Worm (Caenorhabditis elegans) whole organism, L4 larva: ENCODE measurements around the gene K06H7.8.

Experiments used
- F10B5.3 ChIP-seq: sonication (generic microtip); optimal IDR thresholded peaks from 2 replicates; lab custom pipeline; 2016; ENCODE audit warnings: mild to moderate bottlenecking, missing genetic modification characterization, missing compliant biosample characterization
- F44E2.7 ChIP-seq: fragments of 200-800 bp; sonication (Bioruptor generic); IDR thresholded peaks from 2 replicates; pipeline ENCODE4 v2.1.2; 2022; ENCODE audit warnings: missing genetic modification characterization, missing compliant biosample characterization
- F49E8.2 ChIP-seq: sonication (generic microtip); optimal IDR thresholded peaks from 2 replicates; lab custom pipeline; 2016; ENCODE audit warnings: missing compliant biosample characterization, mild to moderate bottlenecking, missing genetic modification characterization, borderline replicate concordance
- T20F7.1 ChIP-seq: fragments of 200-800 bp; sonication (Bioruptor generic); optimal IDR thresholded peaks from 2 replicates; lab custom pipeline; 2018; ENCODE audit warnings: mild to moderate bottlenecking, missing genetic modification characterization, missing compliant biosample characterization
- Y48G9A.11 ChIP-seq: fragments of 200-800 bp; sonication (Bioruptor generic); IDR thresholded peaks from 2 replicates; pipeline ENCODE4 v1.3.6; 2022; ENCODE audit warnings: missing genetic modification reagents, missing genetic modification characterization, missing compliant biosample characterization
- Y5F2A.4 ChIP-seq: fragments of 200-800 bp; sonication (Bioruptor generic); optimal IDR thresholded peaks from 2 replicates; lab custom pipeline; 2018; ENCODE audit warnings: mild to moderate bottlenecking, missing genetic modification characterization, missing compliant biosample characterization
- Y75B8A.6 ChIP-seq: fragments of 200-800 bp; sonication (Bioruptor generic); IDR thresholded peaks from 2 replicates; pipeline ENCODE4 v1.3.6; 2022; ENCODE audit warnings: missing genetic modification reagents, missing genetic modification characterization, missing compliant biosample characterization
- ama-1 ChIP-seq: fragments of 150-350 bp; optimal IDR thresholded peaks from 2 replicates; lab custom pipeline; 2014; ENCODE audit warnings: inconsistent platforms, mixed read lengths
- arid-1 ChIP-seq: fragments of 200-800 bp; sonication (Bioruptor generic); conservative IDR thresholded peaks from 2 replicates; pipeline ENCODE4 v1.3.6; 2022; ENCODE audit warnings: missing genetic modification reagents, missing genetic modification characterization, missing compliant biosample characterization
- attf-4 ChIP-seq: sonication (generic microtip); optimal IDR thresholded peaks from 3 replicates; lab custom pipeline; 2017; ENCODE audit warnings: missing biosample characterization, missing genetic modification characterization
- ceh-20 ChIP-seq: fragments of 200-800 bp; sonication (Bioruptor generic); IDR thresholded peaks from 2 replicates; pipeline ENCODE4 v1.3.6; 2022; ENCODE audit warnings: missing genetic modification reagents, missing genetic modification characterization, missing compliant biosample characterization
- ceh-82 ChIP-seq: sonication (generic microtip); optimal IDR thresholded peaks from 2 replicates; lab custom pipeline; 2017; ENCODE audit warnings: missing biosample characterization, missing genetic modification characterization
- cey-2 ChIP-seq: sonication (generic microtip); optimal IDR thresholded peaks from 3 replicates; lab custom pipeline; 2017; ENCODE audit warnings: missing genetic modification characterization, mild to moderate bottlenecking, missing compliant biosample characterization, antibody characterized with exemption, borderline replicate concordance; ENCODE audit not compliant: insufficient read depth
- daf-19 ChIP-seq: fragments of 200-800 bp; sonication (Bioruptor generic); conservative IDR thresholded peaks from 2 replicates; pipeline ENCODE4 v1.3.6; 2022; ENCODE audit warnings: missing genetic modification characterization, missing compliant biosample characterization
- daf-8 ChIP-seq: fragments of 200-800 bp; sonication (Bioruptor generic); IDR thresholded peaks from 2 replicates; pipeline ENCODE4 v1.3.6; 2022; ENCODE audit warnings: missing genetic modification characterization, missing compliant biosample characterization
- dve-1 ChIP-seq: sonication (generic microtip); optimal IDR thresholded peaks from 2 replicates; lab custom pipeline; 2017; ENCODE audit warnings: antibody characterized with exemption, mild to moderate bottlenecking, missing genetic modification characterization, missing compliant biosample characterization; ENCODE audit not compliant: insufficient read depth
- egl-27 ChIP-seq: sonication (generic microtip); optimal IDR thresholded peaks from 3 replicates; lab custom pipeline; 2017; ENCODE audit warnings: missing biosample characterization, missing genetic modification reagents, missing genetic modification characterization
- egl-43 ChIP-seq: fragments of 200-800 bp; sonication (Bioruptor generic); IDR thresholded peaks from 2 replicates; pipeline ENCODE4 v1.3.6; 2022; ENCODE audit warnings: missing genetic modification reagents, missing genetic modification characterization, missing compliant biosample characterization
- gei-8 ChIP-seq: fragments of 200-800 bp; sonication (Bioruptor generic); optimal IDR thresholded peaks from 2 replicates; lab custom pipeline; 2018; ENCODE audit warnings: mild to moderate bottlenecking, missing genetic modification characterization, missing compliant biosample characterization
- hif-1 ChIP-seq, 2 experiments: sonication (generic microtip); optimal IDR thresholded peaks; 2 replicates each; lab custom pipeline; 2016 to 2017; ENCODE audit warnings: missing compliant biosample characterization in 2 of 2, missing genetic modification characterization in 2 of 2, missing genetic modification reagents in 2 of 2, missing genotype in 2 of 2, mild to moderate bottlenecking in 1 of 2
- hlh-30 ChIP-seq: sonication (generic microtip); optimal IDR thresholded peaks from 2 replicates; lab custom pipeline; 2017; ENCODE audit warnings: antibody characterized with exemption, mild to moderate bottlenecking, missing genetic modification characterization, missing compliant biosample characterization; ENCODE audit not compliant: insufficient read depth
- jun-1 ChIP-seq: fragments of 150-350 bp; optimal IDR thresholded peaks from 2 replicates; lab custom pipeline; 2014; ENCODE audit warnings: missing biosample characterization, missing genetic modification reagents, missing genetic modification characterization
- lim-7 ChIP-seq: fragments of 200-800 bp; sonication (Bioruptor generic); IDR thresholded peaks from 2 replicates; pipeline ENCODE4 v1.3.6; 2022; ENCODE audit warnings: missing genetic modification characterization, missing compliant biosample characterization
- lin-38 ChIP-seq: fragments of 200-800 bp; sonication (Bioruptor generic); IDR thresholded peaks from 2 replicates; pipeline ENCODE4 v1.3.6; 2022; ENCODE audit warnings: missing genetic modification reagents, missing genetic modification characterization, missing compliant biosample characterization
- lin-39 ChIP-seq: fragments of 150-350 bp; optimal IDR thresholded peaks from 2 replicates; lab custom pipeline; 2014; ENCODE audit warnings: missing biosample characterization, missing genetic modification reagents, missing genetic modification characterization
- madf-5 ChIP-seq, 2 experiments: fragments of 200-800 bp; sonication (Bioruptor generic); IDR thresholded peaks; 2 replicates each; pipeline ENCODE4 v1.3.6; 2022; ENCODE audit warnings: missing compliant biosample characterization in 2 of 2, missing genetic modification characterization in 2 of 2
- mdl-1 ChIP-seq, 2 experiments: fragments of 150-350 bp in 1 of 2; sonication (generic microtip) in 1 of 2; optimal IDR thresholded peaks; 2 replicates each; lab custom pipeline; 2014 to 2017; ENCODE audit warnings: missing biosample characterization in 2 of 2, missing genetic modification characterization in 2 of 2
- mes-2 ChIP-seq: sonication (generic microtip); optimal IDR thresholded peaks from 2 replicates; lab custom pipeline; 2016; ENCODE audit warnings: missing genotype, mild to moderate bottlenecking, missing genetic modification characterization, missing compliant biosample characterization; ENCODE audit not compliant: poor library complexity, severe bottlenecking
- mxl-2 ChIP-seq: fragments of 200-800 bp; sonication (Bioruptor generic); conservative IDR thresholded peaks from 2 replicates; pipeline ENCODE4 v1.3.6; 2022; ENCODE audit warnings: missing genetic modification reagents, missing genetic modification characterization, missing compliant biosample characterization
- nhr-10 ChIP-seq: fragments of 150-350 bp; optimal IDR thresholded peaks from 2 replicates; lab custom pipeline; 2014; ENCODE audit warnings: missing biosample characterization, missing genetic modification characterization
- nhr-11 ChIP-seq: fragments of 150-350 bp; optimal IDR thresholded peaks from 2 replicates; lab custom pipeline; 2014; ENCODE audit warnings: missing biosample characterization, missing genetic modification characterization
- nhr-111 ChIP-seq: fragments of 200-800 bp; sonication (Bioruptor generic); optimal IDR thresholded peaks from 2 replicates; lab custom pipeline; 2018; ENCODE audit warnings: mild to moderate bottlenecking, missing genetic modification characterization, missing compliant biosample characterization
- nhr-25 ChIP-seq: sonication (generic microtip); optimal IDR thresholded peaks from 2 replicates; lab custom pipeline; 2017; ENCODE audit warnings: missing genetic modification characterization, mild to moderate bottlenecking, missing compliant biosample characterization, antibody characterized with exemption, moderate library complexity, borderline replicate concordance; ENCODE audit not compliant: insufficient read depth
- nhr-42 ChIP-seq: fragments of 200-800 bp; sonication (Bioruptor generic); IDR thresholded peaks from 2 replicates; pipeline ENCODE4 v1.3.6; 2022; ENCODE audit warnings: missing genetic modification characterization, missing compliant biosample characterization
- nhr-6 ChIP-seq: fragments of 150-350 bp; optimal IDR thresholded peaks from 2 replicates; lab custom pipeline; 2014; ENCODE audit warnings: missing biosample characterization, missing genetic modification characterization
- nhr-77 ChIP-seq: fragments of 150-350 bp; optimal IDR thresholded peaks from 2 replicates; lab custom pipeline; 2014; ENCODE audit warnings: missing biosample characterization, missing genetic modification characterization
- pha-4 ChIP-seq, 2 experiments: fragments of 150-350 bp in 1 of 2; fragments of 200-800 bp in 1 of 2; sonication (Bioruptor generic) in 1 of 2; IDR thresholded peaks in 1 of 2; optimal IDR thresholded peaks in 1 of 2; 2 replicates each; pipeline versions ENCODE4 v1.3.6 to Lab custom; 2014 to 2022; ENCODE audit warnings: missing genetic modification characterization in 2 of 2, missing genetic modification reagents in 2 of 2, missing biosample characterization in 1 of 2, missing compliant biosample characterization in 1 of 2
- php-3 ChIP-seq: fragments of 200-800 bp; sonication (Bioruptor generic); IDR thresholded peaks from 2 replicates; pipeline ENCODE4 v1.3.6; 2022; ENCODE audit warnings: missing genetic modification reagents, missing genetic modification characterization, missing compliant biosample characterization
- saeg-2 ChIP-seq: fragments of 200-800 bp; sonication (Bioruptor generic); IDR thresholded peaks from 2 replicates; pipeline ENCODE4 v1.3.6; 2022; ENCODE audit warnings: missing genetic modification reagents, missing genetic modification characterization, missing compliant biosample characterization
- skn-1 ChIP-seq: fragments of 150-350 bp; optimal IDR thresholded peaks from 2 replicates; lab custom pipeline; 2014; ENCODE audit warnings: missing biosample characterization, missing genetic modification characterization
- snpc-1.2 ChIP-seq: fragments of 200-800 bp; sonication (Bioruptor generic); IDR thresholded peaks from 2 replicates; pipeline ENCODE4 v1.3.6; 2022; ENCODE audit warnings: missing genetic modification reagents, missing genetic modification characterization, missing compliant biosample characterization
- snpc-4 ChIP-seq: fragments of 150-350 bp; optimal IDR thresholded peaks from 2 replicates; lab custom pipeline; 2014; ENCODE audit warnings: missing biosample characterization, missing genetic modification characterization
- spr-1 ChIP-seq: sonication (generic microtip); optimal IDR thresholded peaks from 2 replicates; lab custom pipeline; 2016; ENCODE audit warnings: mild to moderate bottlenecking, missing genetic modification characterization, missing compliant biosample characterization
- unc-62 ChIP-seq, 3 experiments: fragments of 150-350 bp in 1 of 3; sonication (generic microtip); optimal IDR thresholded peaks in 2 of 3; peaks in 1 of 3; 1 replicate in 1 of 3; 2 replicates in 2 of 3; lab custom pipeline; 2014 to 2017; ENCODE audit warnings: missing biosample characterization in 3 of 3, missing genetic modification characterization in 3 of 3, missing genetic modification reagents in 3 of 3, missing genotype in 1 of 3
- vab-7 ChIP-seq: fragments of 200-800 bp; sonication (Bioruptor generic); IDR thresholded peaks from 2 replicates; pipeline ENCODE4 v1.3.6; 2022; ENCODE audit warnings: missing genetic modification reagents, missing genetic modification characterization, missing compliant biosample characterization

The K06H7.8 gene

ce11 chrIII:8130177-8130902 lies 32.3 kb upstream of the K06H7.8 start, which contains the start of the genes rpl-21 and C14B9.10 (continued):
- no peak for TF ChIP-seq lin-39
- TF ChIP-seq lim-7 (GFP tag; lab: Robert Waterston, UW): 0 out of 2 replicates have a peak, but pooled peaks have one; percentile 30
- TF ChIP-seq madf-5 (GFP tag; IDR thresholded peaks at IDR 0.05; lab: Robert Waterston, UW): no peak
- peak; percentile 59 for TF ChIP-seq ama-1 (lab: Kevin White, UChicago)
- peak; percentile 78 for TF ChIP-seq dve-1 (tag; lab: Kevin White, UChicago)
- peak; percentile 80 for TF ChIP-seq hlh-30 (tag; lab: Kevin White, UChicago)
- no peak for TF ChIP-seq F44E2.7 (GFP tag; lab: Robert Waterston, UW)
- no peak for TF ChIP-seq daf-19 (GFP tag; lab: Robert Waterston, UW)
- TF ChIP-seq Y5F2A.4 (GFP tag; lab: Kevin White, UChicago): no peak
- TF ChIP-seq unc-62 (GFP tag; optimal IDR thresholded peaks at IDR 0.05 in 1 of 2; lab: Kevin White, UChicago): peak in 1 of 2 experiments; percentile 1
- no peak for TF ChIP-seq unc-62 (tag; optimal IDR thresholded peaks at IDR 0.05; lab: Kevin White, UChicago)
- TF ChIP-seq nhr-10 (tag; lab: Kevin White, UChicago): no peak
- no peak for TF ChIP-seq F10B5.3 (tag; lab: Kevin White, UChicago)
- TF ChIP-seq ceh-82 (tag; lab: Kevin White, UChicago): no peak

ce11 chrIII:8129195-8129594 lies 31.2 kb upstream of the K06H7.8 start:
- TF ChIP-seq T20F7.1 (GFP tag; lab: Kevin White, UChicago): no peak
- peak; percentile 52; the same call in 1 of the 2 replicates for TF ChIP-seq snpc-1.2 (GFP tag; lab: Robert Waterston, UW)
- TF ChIP-seq daf-8 (GFP tag; lab: Robert Waterston, UW): no peak
- TF ChIP-seq F10B5.3 (tag; lab: Kevin White, UChicago): no peak
- TF ChIP-seq nhr-10 (tag; lab: Kevin White, UChicago): no peak
- TF ChIP-seq vab-7 (GFP tag; lab: Robert Waterston, UW): no peak
- no peak for TF ChIP-seq egl-43 (GFP tag; lab: Robert Waterston, UW)
- TF ChIP-seq ceh-20 (GFP tag; lab: Robert Waterston, UW): no peak
- TF ChIP-seq nhr-25 (tag; lab: Kevin White, UChicago): no peak
- TF ChIP-seq lin-38 (GFP tag; lab: Robert Waterston, UW): peak; percentile 58
- TF ChIP-seq ceh-82 (tag; lab: Kevin White, UChicago): no peak
- TF ChIP-seq saeg-2: no peak
- no peak for TF ChIP-seq snpc-4 (tag; lab: Kevin White, UChicago)
- no peak for TF ChIP-seq hif-1 (tag; optimal IDR thresholded peaks at IDR 0.05; lab: Kevin White, UChicago)
- no peak for TF ChIP-seq Y75B8A.6 (GFP tag; lab: Robert Waterston, UW)
- no peak for TF ChIP-seq madf-5 (GFP tag; IDR thresholded peaks at IDR 0.05; lab: Robert Waterston, UW)
- no peak for TF ChIP-seq php-3 (GFP tag; lab: Robert Waterston, UW)
- no peak for TF ChIP-seq attf-4 (tag; lab: Kevin White, UChicago)
- no peak for TF ChIP-seq cey-2 (tag; lab: Kevin White, UChicago)
- no peak for TF ChIP-seq jun-1 (tag; lab: Kevin White, UChicago)
- no peak for TF ChIP-seq mxl-2 (GFP tag; lab: Robert Waterston, UW)
- TF ChIP-seq nhr-77 (tag; lab: Kevin White, UChicago): no peak
- no peak for TF ChIP-seq egl-27 (tag; lab: Kevin White, UChicago)
- peak; percentile 65 for TF ChIP-seq Y48G9A.11 (GFP tag; lab: Robert Waterston, UW)
- TF ChIP-seq mes-2: no peak
- TF ChIP-seq lim-7 (GFP tag; lab: Robert Waterston, UW): no peak
- TF ChIP-seq arid-1 (GFP tag; lab: Robert Waterston, UW): 0 out of 2 replicates have a peak, but pooled peaks have one; percentile 24
- peak; percentile 44; the same call in 1 of the 2 replicates for TF ChIP-seq pha-4 (GFP tag; IDR thresholded peaks at IDR 0.05; lab: Robert Waterston, UW)
- TF ChIP-seq pha-4 (tag; optimal IDR thresholded peaks at IDR 0.05; lab: Kevin White, UChicago): no peak
- no peak for TF ChIP-seq nhr-42
- no peak for TF ChIP-seq nhr-111 (GFP tag; lab: Kevin White, UChicago)
- TF ChIP-seq spr-1 (tag; lab: Kevin White, UChicago): no peak
- no peak for TF ChIP-seq skn-1 (tag; lab: Kevin White, UChicago)
- TF ChIP-seq mdl-1 (tag; optimal IDR thresholded peaks at IDR 0.05; lab: Kevin White, UChicago): no peak
- peak; percentile 63 for TF ChIP-seq F49E8.2 (tag; lab: Kevin White, UChicago)
- TF ChIP-seq nhr-11 (tag; lab: Kevin White, UChicago): no peak
- no peak for TF ChIP-seq nhr-6 (tag; lab: Kevin White, UChicago)
- no peak for TF ChIP-seq gei-8 (GFP tag; lab: Kevin White, UChicago)
